Worm (Caenorhabditis elegans) whole organism, L1 larva: ENCODE data around the gene T25B9.2.
"Not testable (repeated sequence)": the region's sequence is repeated elsewhere in the genome, so short reads cannot be mapped to it uniquely, and the experiment has no call there.

Experiments
- C04F5.9 ChIP-seq: sonication (generic microtip); optimal IDR thresholded peaks from 2 replicates; lab custom pipeline; 2016; ENCODE audit warnings: missing genetic modification characterization, missing compliant biosample characterization
- F16B12.6 ChIP-seq: fragments of 150-350 bp; optimal IDR thresholded peaks from 2 replicates; lab custom pipeline; 2014; ENCODE audit warnings: missing biosample characterization, missing genetic modification characterization
- aha-1 ChIP-seq: fragments of 150-350 bp; optimal IDR thresholded peaks from 2 replicates; lab custom pipeline; 2014; ENCODE audit warnings: missing biosample characterization, missing genetic modification characterization
- aly-2 ChIP-seq: fragments of 150-350 bp; optimal IDR thresholded peaks from 2 replicates; lab custom pipeline; 2014; ENCODE audit warnings: missing biosample characterization, missing genetic modification characterization
- blmp-1 ChIP-seq: fragments of 150-350 bp; optimal IDR thresholded peaks from 2 replicates; lab custom pipeline; 2014; ENCODE audit warnings: missing biosample characterization, missing genetic modification characterization
- ceh-8 ChIP-seq: fragments of 200-800 bp; sonication (Bioruptor generic); optimal IDR thresholded peaks from 2 replicates; lab custom pipeline; 2018; ENCODE audit warnings: mild to moderate bottlenecking, missing genetic modification characterization, moderate library complexity, missing compliant biosample characterization
- ceh-88 ChIP-seq: fragments of 200-800 bp; sonication (Bioruptor generic); IDR thresholded peaks from 2 replicates; pipeline ENCODE4 v1.3.6; 2022; ENCODE audit warnings: missing genetic modification characterization, missing compliant biosample characterization
- ceh-90 ChIP-seq: sonication (generic microtip); optimal IDR thresholded peaks from 2 replicates; lab custom pipeline; 2016; ENCODE audit warnings: missing genetic modification characterization, missing compliant biosample characterization
- dpl-1 ChIP-seq, 3 experiments: fragments of 150-350 bp in 2 of 3; sonication (generic microtip) in 1 of 3; optimal IDR thresholded peaks; 2 replicates each; lab custom pipeline; 2014 to 2017; ENCODE audit warnings: missing biosample characterization in 3 of 3, missing genetic modification characterization in 3 of 3, missing genetic modification reagents in 3 of 3
- dsc-1 ChIP-seq: sonication (generic microtip); optimal IDR thresholded peaks from 2 replicates; lab custom pipeline; 2016; ENCODE audit warnings: mild to moderate bottlenecking, missing genetic modification characterization, missing compliant biosample characterization
- efl-1 ChIP-seq, 4 experiments: fragments of 150-350 bp; optimal IDR thresholded peaks in 3 of 4; peaks in 1 of 4; 1 replicate in 1 of 4; 2 replicates in 3 of 4; lab custom pipeline; 2014; ENCODE audit warnings: missing biosample characterization in 2 of 4, missing genetic modification characterization in 2 of 4, missing genetic modification reagents in 2 of 4
- egl-13 ChIP-seq: sonication (generic microtip); optimal IDR thresholded peaks from 2 replicates; lab custom pipeline; 2016; ENCODE audit warnings: missing genotype, missing genetic modification reagents, missing genetic modification characterization, missing compliant biosample characterization
- elt-2 ChIP-seq: sonication (generic microtip); optimal IDR thresholded peaks from 2 replicates; lab custom pipeline; 2016; ENCODE audit warnings: missing genetic modification characterization, mild to moderate bottlenecking, inconsistent platforms, missing compliant biosample characterization, missing genetic modification reagents
- elt-3 ChIP-seq, 6 experiments: fragments of 150-350 bp in 1 of 6; sonication (generic microtip); optimal IDR thresholded peaks; 2 replicates each; lab custom pipeline; 2017 to 2018; ENCODE audit warnings: missing biosample characterization in 6 of 6, missing genetic modification characterization in 6 of 6, inconsistent platforms in 1 of 6
- fkh-10 ChIP-seq: sonication (generic microtip); optimal IDR thresholded peaks from 2 replicates; lab custom pipeline; 2017; ENCODE audit warnings: missing biosample characterization, missing genetic modification reagents, missing genetic modification characterization
- fkh-4 ChIP-seq: sonication (generic microtip); optimal IDR thresholded peaks from 2 replicates; lab custom pipeline; 2016; ENCODE audit warnings: missing compliant biosample characterization, missing genetic modification characterization, borderline replicate concordance
- fkh-8 ChIP-seq: sonication (generic microtip); optimal IDR thresholded peaks from 2 replicates; lab custom pipeline; 2016; ENCODE audit warnings: mild to moderate bottlenecking, missing genetic modification characterization, missing compliant biosample characterization
- hlh-17 ChIP-seq: fragments of 200-800 bp; sonication (Bioruptor generic); optimal IDR thresholded peaks from 2 replicates; lab custom pipeline; 2018; ENCODE audit warnings: missing genetic modification characterization, mild to moderate bottlenecking, missing compliant biosample characterization, moderate library complexity, borderline replicate concordance
- hpl-2 ChIP-seq: fragments of 150-350 bp; optimal IDR thresholded peaks from 2 replicates; lab custom pipeline; 2014; ENCODE audit warnings: missing biosample characterization, missing genetic modification reagents, missing genetic modification characterization
- jun-1 ChIP-seq: fragments of 150-350 bp; optimal IDR thresholded peaks from 2 replicates; lab custom pipeline; 2014; ENCODE audit warnings: missing biosample characterization, missing genetic modification reagents, missing genetic modification characterization
- lin-13 ChIP-seq: fragments of 150-350 bp; optimal IDR thresholded peaks from 2 replicates; lab custom pipeline; 2014; ENCODE audit warnings: missing biosample characterization, missing genetic modification reagents, missing genetic modification characterization
- lin-14 ChIP-seq: fragments of 200-800 bp; sonication (Bioruptor generic); optimal IDR thresholded peaks from 2 replicates; lab custom pipeline; 2018; ENCODE audit warnings: mild to moderate bottlenecking, missing genetic modification characterization, moderate library complexity, missing compliant biosample characterization
- lin-15B ChIP-seq: fragments of 150-350 bp; sonication (generic microtip); optimal IDR thresholded peaks from 3 replicates; lab custom pipeline; 2014; ENCODE audit warnings: missing biosample characterization, missing genetic modification characterization
- lin-35 ChIP-seq, 2 experiments: fragments of 150-350 bp; optimal IDR thresholded peaks; 2 replicates each; lab custom pipeline; 2014; ENCODE audit warnings: missing biosample characterization in 2 of 2, missing genetic modification characterization in 2 of 2, missing genetic modification reagents in 2 of 2
- lsy-2 ChIP-seq, 2 experiments: fragments of 150-350 bp; optimal IDR thresholded peaks; 2 replicates each; lab custom pipeline; 2014; ENCODE audit warnings: missing biosample characterization in 2 of 2, missing genetic modification characterization in 2 of 2
- mdl-1 ChIP-seq, 2 experiments: fragments of 150-350 bp; optimal IDR thresholded peaks; 2 replicates each; lab custom pipeline; 2014 to 2017; ENCODE audit warnings: missing biosample characterization in 2 of 2, missing genetic modification characterization in 2 of 2, inconsistent platforms in 1 of 2
- mef-2 ChIP-seq: fragments of 150-350 bp; optimal IDR thresholded peaks from 2 replicates; lab custom pipeline; 2014; ENCODE audit warnings: missing biosample characterization, missing genetic modification characterization
- nhr-11 ChIP-seq: fragments of 150-350 bp; optimal IDR thresholded peaks from 2 replicates; lab custom pipeline; 2014; ENCODE audit warnings: missing biosample characterization, missing genetic modification characterization
- nhr-237 ChIP-seq: fragments of 150-350 bp; optimal IDR thresholded peaks from 2 replicates; lab custom pipeline; 2014; ENCODE audit warnings: missing biosample characterization, missing genetic modification characterization
- nhr-47 ChIP-seq: sonication (generic microtip); optimal IDR thresholded peaks from 2 replicates; lab custom pipeline; 2016; ENCODE audit warnings: mild to moderate bottlenecking, missing genetic modification characterization, moderate library complexity, missing compliant biosample characterization
- nhr-76 ChIP-seq: sonication (generic microtip); optimal IDR thresholded peaks from 2 replicates; lab custom pipeline; 2017; ENCODE audit warnings: missing biosample characterization, missing genetic modification characterization
- nhr-85 ChIP-seq: sonication (generic microtip); peaks from one replicate; lab custom pipeline; 2016; ENCODE audit warnings: missing genetic modification characterization, inconsistent platforms, missing compliant biosample characterization
- rnt-1 ChIP-seq: sonication (generic microtip); optimal IDR thresholded peaks from 2 replicates; lab custom pipeline; 2016; ENCODE audit warnings: mild to moderate bottlenecking, missing genetic modification characterization, moderate library complexity, missing compliant biosample characterization
- snpc-4 ChIP-seq: fragments of 150-350 bp; optimal IDR thresholded peaks from 2 replicates; lab custom pipeline; 2014; ENCODE audit warnings: missing biosample characterization, missing genetic modification characterization
- sptf-1 ChIP-seq: fragments of 150-350 bp; optimal IDR thresholded peaks from 2 replicates; lab custom pipeline; 2014; ENCODE audit warnings: missing biosample characterization, missing genetic modification characterization
- tbx-2 ChIP-seq: sonication (generic microtip); optimal IDR thresholded peaks from 2 replicates; lab custom pipeline; 2016; ENCODE audit warnings: missing genetic modification characterization, missing compliant biosample characterization
- unc-30 ChIP-seq: sonication (generic microtip); optimal IDR thresholded peaks from 2 replicates; lab custom pipeline; 2017; ENCODE audit warnings: missing biosample characterization, missing genetic modification characterization
- unc-98 ChIP-seq: fragments of 200-800 bp; sonication (Bioruptor generic); IDR thresholded peaks from 2 replicates; pipeline ENCODE4 v1.3.6; 2022; ENCODE audit warnings: missing genetic modification characterization, missing compliant biosample characterization
- zag-1 ChIP-seq: fragments of 150-350 bp; optimal IDR thresholded peaks from 2 replicates; lab custom pipeline; 2014; ENCODE audit warnings: missing biosample characterization, missing genetic modification characterization

Gene T25B9.2

ce11 chrIV:10751740-10752139 is at the start of gene T25B9.2:
Gene T25B9.2, minus strand, starts transcription at chrIV:10751840.
- TF ChIP-seq nhr-11 (tag; lab: Kevin White, UChicago); lin-13 (GFP tag; lab: Kevin White, UChicago); ceh-8 (GFP tag; lab: Kevin White, UChicago): not testable (repeated sequence)

ce11 chrIV:10799354-10799753 is 47.7 kb upstream of the T25B9.2 start, which contains the start of gene zipt-2.1:
Gene zipt-2.1, plus strand, starts transcription at chrIV:10799654.
- no peak for TF ChIP-seq fkh-8 (tag; lab: Kevin White, UChicago)
- TF ChIP-seq egl-13 (tag; lab: Kevin White, UChicago): no peak
- no peak for TF ChIP-seq hlh-17 (GFP tag; lab: Kevin White, UChicago)
- no peak for TF ChIP-seq aly-2
- no peak for TF ChIP-seq zag-1
- no peak for TF ChIP-seq aha-1
- TF ChIP-seq fkh-4: no peak
- no peak for TF ChIP-seq C04F5.9 (tag; lab: Kevin White, UChicago)
- no peak for TF ChIP-seq unc-30
- TF ChIP-seq blmp-1: no peak
- TF ChIP-seq nhr-76 (tag; lab: Kevin White, UChicago): no peak
- TF ChIP-seq F16B12.6 (tag; lab: Kevin White, UChicago): no peak
- TF ChIP-seq lsy-2 (tag; optimal IDR thresholded peaks at IDR 0.05; lab: Kevin White, UChicago): no peak
- no peak for TF ChIP-seq sptf-1
- no peak for TF ChIP-seq mef-2
- TF ChIP-seq hpl-2 (GFP tag; lab: Kevin White, UChicago): no peak
- TF ChIP-seq nhr-85: no peak
- no peak for TF ChIP-seq lin-15B
- TF ChIP-seq, all 84 proteins: peak for 0

DNA sequence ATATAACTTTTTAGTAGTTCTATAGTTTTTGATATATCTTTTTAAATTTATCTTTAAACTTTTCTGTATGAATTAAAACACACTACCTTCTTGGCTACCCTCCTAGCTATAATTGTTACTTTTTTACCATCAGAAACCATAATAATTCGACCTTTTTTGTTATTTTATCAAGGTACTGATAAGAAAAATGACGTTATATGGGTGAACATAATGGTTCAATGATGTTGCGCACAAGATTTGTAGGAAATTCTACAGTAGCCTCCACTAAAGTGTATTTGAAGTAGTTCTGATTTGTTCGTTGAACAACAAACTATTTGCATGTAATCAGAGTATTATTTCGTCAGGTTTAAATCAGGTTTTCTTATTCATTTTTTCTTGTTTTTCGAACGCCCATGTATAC is 47.0 kb upstream of the T25B9.2 start:
- TF ChIP-seq efl-1 (optimal IDR thresholded peaks at IDR 0.05; lab: Kevin White, UChicago): no peak
- peak in 1 of 2 experiments; percentile 78 for TF ChIP-seq efl-1 (GFP tag; optimal IDR thresholded peaks at IDR 0.05 in 1 of 2; lab: Kevin White, UChicago)
- TF ChIP-seq ceh-88 (GFP tag; lab: Robert Waterston, UW): no peak

DNA sequence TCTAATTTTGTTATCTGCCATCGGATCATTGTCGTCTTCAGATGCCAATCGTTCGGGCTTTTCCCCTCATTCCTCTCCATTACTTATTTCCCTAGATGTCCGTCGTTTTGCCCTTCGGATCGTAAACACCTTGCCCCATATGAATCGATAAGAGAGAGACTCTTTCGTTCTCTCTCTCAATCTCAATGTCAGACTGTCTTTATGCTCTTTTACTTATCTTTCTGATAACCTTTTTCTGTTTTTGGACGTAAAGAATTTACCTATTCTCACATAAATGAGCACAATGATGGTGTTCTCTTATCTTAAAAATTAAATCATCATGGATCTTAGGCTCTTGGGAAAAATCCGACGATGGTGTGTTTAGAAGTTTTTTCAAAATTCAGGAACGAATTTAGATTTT is 45.1 kb upstream of the T25B9.2 start:
- TF ChIP-seq elt-2 (tag; lab: Kevin White, UChicago) (peak; percentile 64), ceh-90 (tag; lab: Kevin White, UChicago) (no peak)

DNA sequence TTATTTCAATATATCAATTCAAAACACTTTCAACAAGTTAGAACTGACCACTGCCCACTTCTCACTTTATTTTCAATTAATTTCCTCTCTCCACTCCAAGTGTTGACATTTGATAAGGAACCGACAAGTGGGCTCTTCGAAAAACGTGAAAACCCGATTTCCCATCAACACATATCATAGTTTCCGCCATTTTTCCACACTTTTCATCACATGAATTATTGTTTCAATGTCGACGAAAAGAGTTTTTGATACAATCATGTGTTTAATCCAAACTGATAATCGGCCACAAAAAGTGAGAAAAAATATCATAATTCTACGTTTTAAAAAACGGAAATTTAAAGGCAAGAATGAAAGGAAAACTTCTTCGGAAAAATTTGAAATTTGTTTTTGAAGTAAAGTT is 44.0 kb upstream of the T25B9.2 start:
- TF ChIP-seq lin-35 (GFP tag; optimal IDR thresholded peaks at IDR 0.05; lab: Kevin White, UChicago) (peak in 1 of 2 experiments; percentile 24), elt-2 (tag; lab: Kevin White, UChicago) (peak; percentile 67), aly-2 (no peak), dsc-1 (no peak), sptf-1 (no peak), lin-14 (GFP tag; lab: Kevin White, UChicago) (peak; percentile 1), ceh-88 (GFP tag; lab: Robert Waterston, UW) (no peak), fkh-10 (no peak), blmp-1 (no peak), nhr-47 (tag; lab: Kevin White, UChicago) (no peak), unc-98 (GFP tag; lab: Robert Waterston, UW) (no peak), snpc-4 (tag; lab: Kevin White, UChicago) (no peak), tbx-2 (tag; lab: Kevin White, UChicago) (no peak), elt-3 (tag; optimal IDR thresholded peaks at IDR 0.05; lab: Kevin White, UChicago) (no peak)

- TF ChIP-seq mdl-1 (tag; optimal IDR thresholded peaks at IDR 0.05; lab: Kevin White, UChicago) (no peak), rnt-1 (no peak), F16B12.6 (tag; lab: Kevin White, UChicago) (no peak), jun-1 (tag; lab: Kevin White, UChicago) (no peak), dpl-1 (GFP tag; optimal IDR thresholded peaks at IDR 0.05; lab: Kevin White, UChicago) (no peak), nhr-237 (tag; lab: Kevin White, UChicago) (no peak), blmp-1 (peak; percentile 24)
Measured at ce11 chrIV:10790353-10790752, 38.7 kb upstream of the T25B9.2 start, which contains the start of gene pept-2. Gene pept-2, plus strand, starts transcription at chrIV:10790653.
